Fruit fly (Drosophila melanogaster) whole organism, pupa: ENCODE measurements around the gene Cad89D.

Experiments
- CG14655 ChIP-seq: fragments of 200-800 bp; sonication (Bioruptor generic); optimal IDR thresholded peaks from 3 replicates; lab custom pipeline; 2017; ENCODE audit warnings: mild to moderate bottlenecking, missing biosample characterization, missing genetic modification reagents, missing genetic modification characterization
- CG15710 ChIP-seq: fragments of 200-800 bp; sonication (Bioruptor generic); optimal IDR thresholded peaks from 2 replicates; lab custom pipeline; 2018; ENCODE audit warnings: missing biosample characterization, mild to moderate bottlenecking, missing genetic modification characterization, moderate library complexity
- CG32121 ChIP-seq: fragments of 200-800 bp; sonication (Bioruptor generic); IDR thresholded peaks from 2 replicates; pipeline ENCODE4 v1.3.6; 2022; ENCODE audit warnings: missing biosample characterization, missing genetic modification characterization
- CG34367 ChIP-seq: fragments of 200-800 bp; sonication (Bioruptor generic); optimal IDR thresholded peaks from 2 replicates; lab custom pipeline; 2018; ENCODE audit warnings: missing biosample characterization, mild to moderate bottlenecking, missing genetic modification characterization
- CG4496 ChIP-seq: fragments of 200-800 bp; sonication (Bioruptor generic); IDR thresholded peaks from 3 replicates; pipeline ENCODE4 v1.3.6; 2022; ENCODE audit warnings: missing biosample characterization, missing genetic modification characterization
- CG8159 ChIP-seq: fragments of 200-800 bp; sonication (Bioruptor generic); optimal IDR thresholded peaks from 3 replicates; lab custom pipeline; 2018; ENCODE audit warnings: missing biosample characterization, mild to moderate bottlenecking, missing genetic modification characterization, moderate library complexity
- EcR ChIP-seq: fragments of 200-800 bp; sonication (Bioruptor generic); optimal IDR thresholded peaks from 3 replicates; lab custom pipeline; 2019; ENCODE audit warnings: missing biosample characterization, missing genetic modification characterization, mild to moderate bottlenecking, moderate library complexity, missing genetic modification reagents
- Ets98B ChIP-seq: fragments of 200-800 bp; sonication (Bioruptor generic); IDR thresholded peaks from 2 replicates; pipeline ENCODE4 v1.3.6; 2022; ENCODE audit warnings: missing biosample characterization, missing genetic modification characterization
- fd96Ca ChIP-seq: fragments of 200-800 bp; sonication (Bioruptor generic); IDR thresholded peaks from 3 replicates; pipeline ENCODE4 v1.3.6; 2022; ENCODE audit warnings: missing biosample characterization, missing genetic modification characterization
- gl ChIP-seq: fragments of 200-800 bp; sonication (Bioruptor generic); optimal IDR thresholded peaks from 2 replicates; lab custom pipeline; 2018; ENCODE audit warnings: missing biosample characterization, mild to moderate bottlenecking, missing genetic modification characterization
- rn ChIP-seq: fragments of 200-800 bp; sonication (Bioruptor generic); IDR thresholded peaks from 2 replicates; pipeline ENCODE4 v1.3.6; 2022; ENCODE audit warnings: missing biosample characterization, missing genetic modification characterization

dm6 chr3R:16497379-16497778, 2.2 kb upstream of the Cad89D start:
- TF ChIP-seq CG8159 (tag; lab: Kevin White, UChicago) (peak; percentile 69), fd96Ca (GFP tag; lab: Robert Waterston, UW) (peak; percentile 32; the same call in 1 of the 3 replicates), CG14655 (GFP tag; lab: Kevin White, UChicago) (peak; percentile 78), CG32121 (peak; percentile 84), CG15710 (peak; percentile 57), EcR (GFP tag; lab: Kevin White, UChicago) (no peak), CG4496 (GFP tag; lab: Robert Waterston, UW) (peak; percentile 90), gl (tag; lab: Kevin White, UChicago) (peak; percentile 8), Ets98B (peak; percentile 87), CG34367 (tag; lab: Kevin White, UChicago) (peak; percentile 63), rn (GFP tag; lab: Robert Waterston, UW) (peak; percentile 65)
